Worm (Caenorhabditis elegans) whole organism, young adult: ENCODE results near the gene sbt-1.

Experiments used
- K12H6.12 ChIP-seq: fragments of 200-800 bp; sonication (Bioruptor generic); optimal IDR thresholded peaks from 2 replicates; lab custom pipeline; 2018; ENCODE audit warnings: mild to moderate bottlenecking, missing genetic modification characterization, missing compliant biosample characterization
- T26A5.8 ChIP-seq: sonication (generic microtip); optimal IDR thresholded peaks from 2 replicates; lab custom pipeline; 2016; ENCODE audit warnings: missing genetic modification characterization, missing compliant biosample characterization
- Y79H2A.3 ChIP-seq: fragments of 200-800 bp; sonication (Bioruptor generic); conservative IDR thresholded peaks from 2 replicates; pipeline ENCODE4 v1.3.6; 2022; ENCODE audit warnings: missing genetic modification reagents, missing genetic modification characterization, missing compliant biosample characterization
- atf-7 ChIP-seq: sonication (generic microtip); optimal IDR thresholded peaks from 2 replicates; lab custom pipeline; 2017; ENCODE audit warnings: mild to moderate bottlenecking, missing genetic modification characterization, missing compliant biosample characterization
- attf-5 ChIP-seq: fragments of 200-800 bp; sonication (Bioruptor generic); optimal IDR thresholded peaks from 2 replicates; lab custom pipeline; 2018; ENCODE audit warnings: mild to moderate bottlenecking, missing genetic modification characterization, missing compliant biosample characterization
- cebp-1 ChIP-seq, 2 experiments: fragments of 200-800 bp in 1 of 2; sonication (Bioruptor generic) in 1 of 2; sonication (generic microtip) in 1 of 2; IDR thresholded peaks in 1 of 2; optimal IDR thresholded peaks in 1 of 2; 2 replicates each; pipeline versions ENCODE4 v1.3.6 to Lab custom; 2017 to 2022; ENCODE audit warnings: missing compliant biosample characterization in 2 of 2, missing genetic modification characterization in 2 of 2, mild to moderate bottlenecking in 1 of 2, missing genetic modification reagents in 1 of 2, moderate library complexity in 1 of 2
- cebp-2 ChIP-seq: fragments of 200-800 bp; sonication (Bioruptor generic); IDR thresholded peaks from 2 replicates; pipeline ENCODE4 v1.3.6; 2022; ENCODE audit warnings: missing genetic modification characterization, missing compliant biosample characterization
- ceh-100 ChIP-seq: fragments of 200-800 bp; sonication (Bioruptor generic); IDR thresholded peaks from 2 replicates; pipeline ENCODE4 v1.3.6; 2022; ENCODE audit warnings: missing genetic modification reagents, missing genetic modification characterization, missing compliant biosample characterization
- ceh-27 ChIP-seq: fragments of 200-800 bp; sonication (Bioruptor generic); optimal IDR thresholded peaks from 2 replicates; lab custom pipeline; 2018; ENCODE audit warnings: mild to moderate bottlenecking, missing genetic modification characterization, moderate library complexity, missing compliant biosample characterization
- ceh-58 ChIP-seq: fragments of 200-800 bp; sonication (Bioruptor generic); IDR thresholded peaks from 2 replicates; pipeline ENCODE4 v1.3.6; 2022; ENCODE audit warnings: missing genetic modification characterization, missing compliant biosample characterization
- ceh-79 ChIP-seq: sonication (generic microtip); optimal IDR thresholded peaks from 2 replicates; lab custom pipeline; 2017; ENCODE audit warnings: mild to moderate bottlenecking, missing genetic modification characterization, missing compliant biosample characterization
- die-1 ChIP-seq: sonication (generic microtip); optimal IDR thresholded peaks from 2 replicates; lab custom pipeline; 2016; ENCODE audit warnings: missing genotype, mild to moderate bottlenecking, missing genetic modification characterization, missing compliant biosample characterization
- dpl-1 ChIP-seq: fragments of 150-350 bp; optimal IDR thresholded peaks from 2 replicates; lab custom pipeline; 2014; ENCODE audit warnings: missing biosample characterization, missing genetic modification reagents, missing genetic modification characterization
- egrh-3 ChIP-seq: fragments of 200-800 bp; sonication (Bioruptor generic); IDR thresholded peaks from 2 replicates; pipeline ENCODE4 v1.3.6; 2022; ENCODE audit warnings: missing genetic modification reagents, missing genetic modification characterization, missing compliant biosample characterization
- ekl-4 ChIP-seq: fragments of 200-800 bp; sonication (Bioruptor generic); IDR thresholded peaks from 2 replicates; pipeline ENCODE4 v1.3.6; 2022; ENCODE audit warnings: missing genetic modification reagents, missing genetic modification characterization, missing compliant biosample characterization
- hlh-26 ChIP-seq: fragments of 200-800 bp; sonication (Bioruptor generic); conservative IDR thresholded peaks from 2 replicates; pipeline ENCODE4 v1.3.6; 2022; ENCODE audit warnings: missing genetic modification reagents, missing genetic modification characterization, missing compliant biosample characterization
- hmg-1.2 ChIP-seq: fragments of 200-800 bp; sonication (Bioruptor generic); IDR thresholded peaks from 2 replicates; pipeline ENCODE4 v1.3.6; 2022; ENCODE audit warnings: missing genetic modification reagents, missing genetic modification characterization, missing compliant biosample characterization
- hrde-1 ChIP-seq: sonication (generic microtip); optimal IDR thresholded peaks from 2 replicates; lab custom pipeline; 2016; ENCODE audit warnings: missing genetic modification characterization, mild to moderate bottlenecking, missing compliant biosample characterization, moderate library complexity, missing genotype, missing genetic modification reagents, borderline replicate concordance
- let-526 ChIP-seq: fragments of 200-800 bp; sonication (Bioruptor generic); IDR thresholded peaks from 2 replicates; pipeline ENCODE4 v1.3.6; 2022; ENCODE audit warnings: missing genetic modification reagents, missing genetic modification characterization, missing compliant biosample characterization
- lin-26 ChIP-seq: fragments of 200-800 bp; sonication (Bioruptor generic); IDR thresholded peaks from 2 replicates; pipeline ENCODE4 v1.3.6; 2022; ENCODE audit warnings: missing genetic modification reagents, missing genetic modification characterization, missing compliant biosample characterization
- lin-35 ChIP-seq, 3 experiments: fragments of 150-350 bp in 2 of 3; sonication (generic microtip) in 1 of 3; optimal IDR thresholded peaks; 2 replicates each; lab custom pipeline; 2014 to 2018; ENCODE audit warnings: missing biosample characterization in 3 of 3, missing genetic modification characterization in 3 of 3, missing genetic modification reagents in 3 of 3
- lin-40 ChIP-seq: sonication (generic microtip); optimal IDR thresholded peaks from 2 replicates; lab custom pipeline; 2016; ENCODE audit warnings: missing genetic modification characterization, mild to moderate bottlenecking, missing compliant biosample characterization, missing genotype, missing genetic modification reagents
- madf-10 ChIP-seq: sonication (generic microtip); optimal IDR thresholded peaks from 2 replicates; lab custom pipeline; 2016; ENCODE audit warnings: mild to moderate bottlenecking, missing genetic modification characterization, missing compliant biosample characterization
- nfyb-1 ChIP-seq: fragments of 200-800 bp; sonication (Bioruptor generic); IDR thresholded peaks from 2 replicates; pipeline ENCODE4 v1.3.6; 2022; ENCODE audit warnings: missing genetic modification reagents, missing genetic modification characterization, missing compliant biosample characterization
- nhr-80 ChIP-seq: sonication (generic microtip); optimal IDR thresholded peaks from 2 replicates; lab custom pipeline; 2016; ENCODE audit warnings: missing genetic modification characterization, missing compliant biosample characterization
- nhr-90 ChIP-seq: sonication (generic microtip); optimal IDR thresholded peaks from 2 replicates; lab custom pipeline; 2016; ENCODE audit warnings: missing genotype, mild to moderate bottlenecking, missing genetic modification characterization, missing compliant biosample characterization
- snpc-1.1 ChIP-seq: sonication (generic microtip); optimal IDR thresholded peaks from 2 replicates; lab custom pipeline; 2017; ENCODE audit warnings: missing genetic modification characterization, mild to moderate bottlenecking, missing compliant biosample characterization, antibody characterized with exemption, moderate library complexity, missing genotype, missing genetic modification reagents; ENCODE audit not compliant: insufficient read depth
- snpc-1.3 ChIP-seq: sonication (generic microtip); optimal IDR thresholded peaks from 2 replicates; lab custom pipeline; 2017; ENCODE audit warnings: missing genetic modification characterization, mild to moderate bottlenecking, missing compliant biosample characterization, antibody characterized with exemption, moderate library complexity, missing genotype, missing genetic modification reagents; ENCODE audit not compliant: insufficient read depth
- snpc-4 ChIP-seq, 5 experiments: fragments of 150-350 bp in 1 of 5; sonication (generic microtip) in 4 of 5; optimal IDR thresholded peaks; 2 replicates each; lab custom pipeline; 2014 to 2018; ENCODE audit warnings: missing genetic modification characterization in 5 of 5, missing biosample characterization in 3 of 5, antibody characterized with exemption in 2 of 5, mild to moderate bottlenecking in 2 of 5, missing compliant biosample characterization in 2 of 5, missing genotype in 2 of 5, moderate library complexity in 2 of 5, missing genetic modification reagents in 1 of 5
- somi-1 ChIP-seq: fragments of 200-800 bp; sonication (Bioruptor generic); optimal IDR thresholded peaks from 2 replicates; lab custom pipeline; 2018; ENCODE audit warnings: mild to moderate bottlenecking, missing genetic modification characterization, missing compliant biosample characterization
- tlf-1 ChIP-seq: fragments of 200-800 bp; sonication (Bioruptor generic); optimal IDR thresholded peaks from 2 replicates; lab custom pipeline; 2018; ENCODE audit warnings: mild to moderate bottlenecking, missing genetic modification characterization, missing compliant biosample characterization
- unc-130 ChIP-seq: sonication (generic microtip); optimal IDR thresholded peaks from 2 replicates; lab custom pipeline; 2016; ENCODE audit warnings: missing genetic modification reagents, missing genetic modification characterization, missing compliant biosample characterization
- zfh-2 ChIP-seq: fragments of 200-800 bp; sonication (Bioruptor generic); conservative IDR thresholded peaks from 2 replicates; pipeline ENCODE4 v1.3.6; 2022; ENCODE audit warnings: missing genetic modification reagents, missing genetic modification characterization, missing compliant biosample characterization
- ztf-25 ChIP-seq: fragments of 200-800 bp; sonication (Bioruptor generic); IDR thresholded peaks from 2 replicates; pipeline ENCODE4 v1.3.6; 2022; ENCODE audit warnings: missing genetic modification reagents, missing genetic modification characterization, missing compliant biosample characterization
- ztf-6 ChIP-seq: fragments of 200-800 bp; sonication (Bioruptor generic); IDR thresholded peaks from 2 replicates; pipeline ENCODE4 v1.3.6; 2022; ENCODE audit warnings: missing genetic modification reagents, missing genetic modification characterization, missing compliant biosample characterization

Gene sbt-1

ce11 chrV:20793761-20794160 is 34.9 kb downstream of the sbt-1 start (continued):
- TF ChIP-seq attf-5 (GFP tag; lab: Kevin White, UChicago), result peak; percentile 41
- TF ChIP-seq ceh-79 (tag; lab: Kevin White, UChicago), result no peak

- TF ChIP-seq attf-5 (GFP tag; lab: Kevin White, UChicago) (peak; percentile 22), nhr-80 (tag; lab: Kevin White, UChicago) (peak; percentile 65), madf-10 (tag; lab: Kevin White, UChicago) (peak; percentile 10), atf-7 (tag; lab: Kevin White, UChicago) (peak; percentile 31), cebp-1 (GFP tag; IDR thresholded peaks at IDR 0.05; lab: Robert Waterston, UW) (no peak), cebp-1 (tag; optimal IDR thresholded peaks at IDR 0.05; lab: Kevin White, UChicago) (peak; percentile 24), T26A5.8 (tag; lab: Kevin White, UChicago) (no peak)
Measured at ce11 chrV:20792371-20792890, 36.2 kb downstream of the sbt-1 start, which contains the start of gene Y44A6D.3. Y44A6D.3 (minus strand) TSS chrV:20792421.

- TF ChIP-seq nhr-90 (tag; lab: Kevin White, UChicago) (no peak), nfyb-1 (GFP tag; lab: Robert Waterston, UW) (0 out of 2 replicates have a peak, but pooled peaks have one; percentile 46), lin-35 (GFP tag; optimal IDR thresholded peaks at IDR 0.05; lab: Kevin White, UChicago) (peak in 1 of 3 experiments; percentile 23)
Measured at ce11 chrV:20790616-20791015, 38.1 kb downstream of the sbt-1 start.

ce11 chrV:20790011-20790410 is 38.7 kb downstream of the sbt-1 start, which contains the start of gene Y44A6D.1:
Y44A6D.1 (minus strand) TSS chrV:20790033.
- TF ChIP-seq zfh-2 (GFP tag; lab: Robert Waterston, UW) (0 out of 2 replicates have a peak, but pooled peaks have one; percentile 27), hmg-1.2 (GFP tag; lab: Robert Waterston, UW) (peak; percentile 15; the same call in 1 of the 2 replicates), tlf-1 (GFP tag; lab: Kevin White, UChicago) (no peak), snpc-4 (GFP tag; optimal IDR thresholded peaks at IDR 0.05; lab: Kevin White, UChicago) (no peak), snpc-4 (tag; optimal IDR thresholded peaks at IDR 0.05; lab: Kevin White, UChicago) (peak in 2 of 4 experiments; percentile 67 to 75), snpc-1.1 (tag; lab: Kevin White, UChicago) (peak; percentile 10)

ce11 chrV:20789105-20789504 is 39.6 kb downstream of the sbt-1 start, which contains the start of gene tpan-1:
tpan-1 (plus strand) TSS chrV:20789502.
- TF ChIP-seq hmg-1.2 (GFP tag; lab: Robert Waterston, UW) (peak; percentile 14; the same call in 1 of the 2 replicates), atf-7 (tag; lab: Kevin White, UChicago) (no peak), zfh-2 (GFP tag; lab: Robert Waterston, UW) (peak; percentile 65; the same call in 1 of the 2 replicates), Y79H2A.3 (GFP tag; lab: Robert Waterston, UW) (no peak), ekl-4 (GFP tag; lab: Robert Waterston, UW) (0 out of 2 replicates have a peak, but pooled peaks have one; percentile 22), snpc-4 (GFP tag; optimal IDR thresholded peaks at IDR 0.05; lab: Kevin White, UChicago) (no peak), snpc-4 (tag; optimal IDR thresholded peaks at IDR 0.05; lab: Kevin White, UChicago) (peak in 1 of 4 experiments; percentile 36), ceh-27 (GFP tag; lab: Kevin White, UChicago) (peak; percentile 15), ceh-58 (no peak), lin-40 (tag; lab: Kevin White, UChicago) (peak; percentile 34), K12H6.12 (tag; lab: Kevin White, UChicago) (peak; percentile 53), cebp-1 (GFP tag; IDR thresholded peaks at IDR 0.05; lab: Robert Waterston, UW) (no peak), cebp-1 (tag; optimal IDR thresholded peaks at IDR 0.05; lab: Kevin White, UChicago) (peak; percentile 46), somi-1 (no peak), madf-10 (tag; lab: Kevin White, UChicago) (peak; percentile 90)

- TF ChIP-seq die-1 (tag; lab: Kevin White, UChicago), result no peak
- TF ChIP-seq lin-35 (GFP tag; optimal IDR thresholded peaks at IDR 0.05; lab: Kevin White, UChicago), result no peak
- TF ChIP-seq lin-26, result no peak
- no peak for TF ChIP-seq cebp-2 (GFP tag; lab: Robert Waterston, UW)
- no peak for TF ChIP-seq ceh-100 (GFP tag; lab: Robert Waterston, UW)
- no peak for TF ChIP-seq egrh-3 (GFP tag; lab: Robert Waterston, UW)
- no peak for TF ChIP-seq let-526 (GFP tag; lab: Robert Waterston, UW)
- TF ChIP-seq unc-130 (GFP tag; lab: Kevin White, UChicago), result no peak
- TF ChIP-seq hlh-26 (GFP tag; lab: Robert Waterston, UW), result no peak
- TF ChIP-seq dpl-1 (GFP tag; lab: Kevin White, UChicago), result no peak
- no peak for TF ChIP-seq snpc-1.3 (tag; lab: Kevin White, UChicago)
- no peak for TF ChIP-seq hrde-1 (tag; lab: Kevin White, UChicago)
- TF ChIP-seq ztf-6 (GFP tag; lab: Robert Waterston, UW), result no peak
- no peak for TF ChIP-seq ztf-25 (GFP tag; lab: Robert Waterston, UW)
Measured at ce11 chrV:20785848-20786225, 42.8 kb downstream of the sbt-1 start.
